Worm (Caenorhabditis elegans): ENCODE results near the gene C11D2.7.

C11D2.7 gene

DNA sequence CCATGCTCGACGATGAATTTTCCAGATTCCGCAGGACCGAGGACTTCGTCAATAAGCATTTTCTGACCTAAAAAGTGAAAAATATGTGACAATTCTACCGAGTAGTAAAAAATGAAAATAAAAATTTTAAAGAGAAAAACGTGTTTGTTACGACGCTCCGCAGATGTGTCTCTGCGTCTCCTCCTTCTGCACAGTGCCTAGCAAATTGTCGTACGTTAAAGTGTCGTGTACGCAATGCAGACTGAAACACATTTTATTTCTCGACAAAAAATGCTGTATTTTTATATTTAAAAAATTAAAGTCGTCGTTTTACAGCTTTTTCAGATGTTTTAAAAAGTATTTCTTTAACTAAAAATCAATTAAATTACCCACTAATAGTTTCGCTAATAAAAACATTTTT, 1.6 kb upstream of the C11D2.7 start, which contains the start of gene C11D2.4 (continued):
- TF ChIP-seq ztf-11 (tag; optimal IDR thresholded peaks at IDR 0.05) (no peak), egl-27 (tag; optimal IDR thresholded peaks at IDR 0.05) (no peak), efl-1 (optimal IDR thresholded peaks at IDR 0.05) (peak; percentile 61 to 74), efl-1 (GFP tag; optimal IDR thresholded peaks at IDR 0.05 in 1 of 2) (peak; percentile 64 to 93), nhr-12 (tag; optimal IDR thresholded peaks at IDR 0.05) (no peak), mef-2 (tag; optimal IDR thresholded peaks at IDR 0.05) (no peak), aly-2 (tag; optimal IDR thresholded peaks at IDR 0.05) (no peak), unc-62 (GFP tag; optimal IDR thresholded peaks at IDR 0.05) (no peak), C16A3.4 (tag; optimal IDR thresholded peaks at IDR 0.05) (peak; percentile 26), nhr-19 (GFP tag; conservative IDR thresholded peaks at IDR 0.05) (peak; percentile 51; the same call in 1 of the 2 replicates), snpc-4 (tag; optimal IDR thresholded peaks at IDR 0.05) (peak; percentile 55), aha-1 (tag; optimal IDR thresholded peaks at IDR 0.05) (no peak), lir-3 (tag; optimal IDR thresholded peaks at IDR 0.05; ENCODE audit: poor library complexity) (no peak), nhr-28 (tag; optimal IDR thresholded peaks at IDR 0.05) (no peak), lin-15B (tag; optimal IDR thresholded peaks at IDR 0.05) (no peak), jun-1 (tag; optimal IDR thresholded peaks at IDR 0.05) (no peak), blmp-1 (tag; optimal IDR thresholded peaks at IDR 0.05) (no peak), dsc-1 (tag; optimal IDR thresholded peaks at IDR 0.05) (peak; percentile 75), skn-1 (tag; optimal IDR thresholded peaks at IDR 0.05) (peak; percentile 5), dpl-1 (GFP tag; optimal IDR thresholded peaks at IDR 0.05) (peak; percentile 29 to 74 (median 66)), elt-2 (tag; optimal IDR thresholded peaks at IDR 0.05) (no peak), sptf-1 (tag; optimal IDR thresholded peaks at IDR 0.05) (no peak), lin-14 (GFP tag; optimal IDR thresholded peaks at IDR 0.05) (no peak), nhr-77 (tag; optimal IDR thresholded peaks at IDR 0.05) (no peak), nhr-237 (tag; optimal IDR thresholded peaks at IDR 0.05) (no peak), lin-39 (tag; optimal IDR thresholded peaks at IDR 0.05) (no peak), nhr-85 (tag) (no peak), isw-1 (GFP tag; IDR thresholded peaks at IDR 0.05) (no peak), hlh-4 (tag; optimal IDR thresholded peaks at IDR 0.05) (no peak), Y116A8C.19 (tag; optimal IDR thresholded peaks at IDR 0.05; ENCODE audit: borderline replicate concordance) (no peak), C34B4.2 (tag; optimal IDR thresholded peaks at IDR 0.05) (no peak), tbx-2 (tag; optimal IDR thresholded peaks at IDR 0.05) (peak; percentile 55), zip-4 (GFP tag; optimal IDR thresholded peaks at IDR 0.05) (no peak), sup-37 (GFP tag; optimal IDR thresholded peaks at IDR 0.05) (no peak), fkh-8 (tag; optimal IDR thresholded peaks at IDR 0.05) (no peak), mdl-1 (tag; optimal IDR thresholded peaks at IDR 0.05) (peak in 1 of 2 experiments; percentile 73), alr-1 (tag; optimal IDR thresholded peaks at IDR 0.05; ENCODE audit: borderline replicate concordance) (no peak), swsn-7 (tag; optimal IDR thresholded peaks at IDR 0.05) (peak; percentile 57), nhr-11 (tag; optimal IDR thresholded peaks at IDR 0.05) (no peak), ceh-8 (GFP tag; optimal IDR thresholded peaks at IDR 0.05) (no peak), vab-15 (tag; optimal IDR thresholded peaks at IDR 0.05) (no peak), xbp-1 (tag; optimal IDR thresholded peaks at IDR 0.05) (peak; percentile 49), unc-30 (tag; optimal IDR thresholded peaks at IDR 0.05) (no peak), tlp-1 (tag; optimal IDR thresholded peaks at IDR 0.05) (no peak), hpl-2 (GFP tag; optimal IDR thresholded peaks at IDR 0.05) (no peak), unc-98 (GFP tag; IDR thresholded peaks at IDR 0.05) (no peak), fkh-10 (GFP tag; optimal IDR thresholded peaks at IDR 0.05) (no peak), C04F5.9 (tag; optimal IDR thresholded peaks at IDR 0.05) (no peak), ceh-82 (tag; optimal IDR thresholded peaks at IDR 0.05) (no peak), mab-9 (GFP tag; IDR thresholded peaks at IDR 0.05) (no peak), ets-5 (GFP tag; IDR thresholded peaks at IDR 0.05) (no peak), pag-3 (tag; optimal IDR thresholded peaks at IDR 0.05; ENCODE audit: borderline replicate concordance, insufficient read depth) (no peak), snu-23 (GFP tag; optimal IDR thresholded peaks at IDR 0.05) (peak; percentile 73)

All from whole organism, L1 larva.